Worm (Caenorhabditis elegans): ENCODE measurements around the gene sup-12.

Gene sup-12

ce11 chrX:3901389-3901788 is 3.0 kb upstream of the sup-12 start:
- TF ChIP-seq fkh-10 (GFP tag; optimal IDR thresholded peaks at IDR 0.05): peak; percentile 87
- no peak for TF ChIP-seq lsy-2 (tag; optimal IDR thresholded peaks at IDR 0.05)

DNA sequence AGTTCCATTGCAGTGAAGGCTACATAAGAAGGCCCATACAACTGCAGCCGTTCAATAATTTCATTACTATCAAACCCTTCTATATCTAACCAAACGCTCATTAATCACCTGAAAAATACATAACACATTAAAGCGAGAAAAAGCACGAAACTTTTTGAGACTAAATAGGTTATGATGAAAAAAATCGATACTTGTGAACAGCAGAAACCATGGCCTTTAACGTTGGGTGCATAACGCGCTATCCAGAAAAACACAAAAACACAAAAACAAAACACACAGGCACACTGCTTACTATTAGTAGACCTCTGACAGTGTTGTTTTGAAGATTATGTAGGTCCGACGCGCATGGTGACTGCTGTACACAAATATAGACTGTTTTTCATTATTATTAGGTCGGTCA is 6.9 kb downstream of the sup-12 start, which contains the start of gene T22B2.5:
Gene T22B2.5 (minus strand): TSS at position 101 of the 400 bp plus-strand sequence.
- TF ChIP-seq nhr-25 (tag; optimal IDR thresholded peaks at IDR 0.05; ENCODE audit: borderline replicate concordance, insufficient read depth) (no peak), unc-62 (GFP tag; optimal IDR thresholded peaks at IDR 0.05 in 1 of 2) (peak in 1 of 2 experiments; percentile 49), unc-62 (tag; optimal IDR thresholded peaks at IDR 0.05) (no peak)

ce11 chrX:3914273-3914672 is 9.9 kb downstream of the sup-12 start:
- TF ChIP-seq gei-8 (GFP tag; optimal IDR thresholded peaks at IDR 0.05) (no peak), egl-43 (GFP tag; IDR thresholded peaks at IDR 0.05) (0 out of 2 replicates have a peak, but pooled peaks have one; percentile 35), ama-1 (optimal IDR thresholded peaks at IDR 0.05) (no peak), daf-8 (GFP tag; IDR thresholded peaks at IDR 0.05) (no peak), ceh-62 (tag; optimal IDR thresholded peaks at IDR 0.05) (no peak), tra-1 (GFP tag; IDR thresholded peaks at IDR 0.05) (no peak), Y105C5A.15 (GFP tag; IDR thresholded peaks at IDR 0.05) (no peak), aha-1 (tag) (peak; percentile 81), php-3 (GFP tag; IDR thresholded peaks at IDR 0.05) (0 out of 2 replicates have a peak, but pooled peaks have one; percentile 27), lin-1 (GFP tag; IDR thresholded peaks at IDR 0.05) (no peak), lin-15B (tag; optimal IDR thresholded peaks at IDR 0.05) (no peak), dve-1 (tag; optimal IDR thresholded peaks at IDR 0.05; ENCODE audit: insufficient read depth) (no peak), T20F7.1 (GFP tag; optimal IDR thresholded peaks at IDR 0.05) (no peak), unc-62 (GFP tag; optimal IDR thresholded peaks at IDR 0.05 in 1 of 2) (no peak), unc-62 (tag; optimal IDR thresholded peaks at IDR 0.05) (no peak), vab-7 (GFP tag; IDR thresholded peaks at IDR 0.05) (peak; percentile 44; the same call in 1 of the 2 replicates)

- TF ChIP-seq lsy-2 (tag; optimal IDR thresholded peaks at IDR 0.05) (no peak), daf-16 (GFP tag; optimal IDR thresholded peaks at IDR 0.05) (no peak), daf-16 (tag; optimal IDR thresholded peaks at IDR 0.05) (no peak), unc-62 (GFP tag; optimal IDR thresholded peaks at IDR 0.05 in 1 of 2) (no peak), unc-62 (tag; optimal IDR thresholded peaks at IDR 0.05) (no peak), Y105C5A.15 (GFP tag; IDR thresholded peaks at IDR 0.05) (no peak), skn-1 (tag; optimal IDR thresholded peaks at IDR 0.05) (no peak), lin-13 (GFP tag; optimal IDR thresholded peaks at IDR 0.05) (no peak), lin-29 (GFP tag; IDR thresholded peaks at IDR 0.05) (no peak), daf-8 (GFP tag; IDR thresholded peaks at IDR 0.05) (no peak), lin-38 (GFP tag; IDR thresholded peaks at IDR 0.05) (no peak)
Observed at ce11 chrX:3915748-3916147, 11.4 kb downstream of the sup-12 start, which contains the start of gene idpp-9. idpp-9 (minus strand) TSS chrX:3915848.

DNA sequence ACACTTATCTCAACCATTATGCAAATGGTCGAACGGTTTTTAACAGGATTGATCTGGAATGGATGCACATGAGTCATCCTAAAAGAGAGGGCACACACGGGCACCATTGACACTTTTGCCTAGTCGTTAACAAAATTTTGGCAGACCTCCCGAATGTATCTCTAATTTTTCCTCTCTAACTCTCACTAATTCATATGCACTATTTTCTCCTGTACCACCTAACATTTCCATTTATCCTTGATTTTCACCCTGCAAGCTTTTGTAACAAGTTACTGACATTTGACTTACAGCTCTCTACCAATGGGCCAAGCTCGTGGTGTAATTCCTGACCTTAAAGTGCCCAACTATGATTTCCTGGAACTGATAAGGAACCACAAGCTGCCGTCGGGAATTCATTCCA is 12.6 kb downstream of the sup-12 start, which contains the start of gene T22B2.3:
Gene T22B2.3 (plus strand): TSS at position 301 of the 400 bp plus-strand sequence.
- no peak for TF ChIP-seq lin-1 (GFP tag; IDR thresholded peaks at IDR 0.05)
- TF ChIP-seq arid-1 (GFP tag; conservative IDR thresholded peaks at IDR 0.05): no peak
- no peak for TF ChIP-seq zfp-3 (GFP tag; conservative IDR thresholded peaks at IDR 0.05)
- TF ChIP-seq madf-5 (GFP tag; IDR thresholded peaks at IDR 0.05): no peak
- TF ChIP-seq dmd-8 (GFP tag; IDR thresholded peaks at IDR 0.05): no peak
- no peak for TF ChIP-seq aha-1 (tag)
- no peak for TF ChIP-seq fkh-10 (GFP tag; optimal IDR thresholded peaks at IDR 0.05)

DNA sequence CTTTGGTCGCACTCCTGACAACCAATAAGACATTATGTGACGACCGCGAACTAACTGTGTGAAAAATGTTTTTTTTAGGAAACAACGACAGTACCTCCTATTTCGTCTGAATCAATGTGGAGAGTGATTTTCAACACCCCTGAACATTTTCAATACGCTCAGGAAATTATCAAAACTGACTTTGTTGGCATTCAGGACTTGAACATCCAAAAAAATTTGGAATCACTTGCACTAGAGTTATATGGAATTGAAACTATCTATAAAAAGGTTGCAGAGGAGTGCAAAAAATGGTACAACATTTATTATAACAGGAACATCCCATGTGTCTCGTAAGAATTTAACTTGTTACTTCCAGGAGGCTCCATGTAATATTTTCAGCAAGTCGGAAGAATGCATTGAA is 13.8 kb downstream of the sup-12 start:
- TF ChIP-seq unc-62 (GFP tag; optimal IDR thresholded peaks at IDR 0.05 in 1 of 2) (peak in 1 of 2 experiments; percentile 64), unc-62 (tag; optimal IDR thresholded peaks at IDR 0.05) (no peak), hmg-1.1 (GFP tag; IDR thresholded peaks at IDR 0.05) (no peak), nhr-10 (tag; optimal IDR thresholded peaks at IDR 0.05) (no peak), lin-13 (GFP tag; optimal IDR thresholded peaks at IDR 0.05) (no peak), pha-4 (GFP tag; IDR thresholded peaks at IDR 0.05) (no peak), pha-4 (tag; optimal IDR thresholded peaks at IDR 0.05) (no peak), T26A8.4 (GFP tag; IDR thresholded peaks at IDR 0.05) (no peak)
